Worm (Caenorhabditis elegans) whole organism, late embryonic: ENCODE data around the gene dhhc-13.

ENCODE experiments used
- C08G9.2 ChIP-seq: sonication (generic microtip); optimal IDR thresholded peaks from 2 replicates; lab custom pipeline; 2016; ENCODE audit warnings: mild to moderate bottlenecking, missing genetic modification characterization, moderate library complexity, missing compliant biosample characterization
- C38D4.7 ChIP-seq: fragments of 200-800 bp; sonication (Bioruptor generic); optimal IDR thresholded peaks from 2 replicates; lab custom pipeline; 2018; ENCODE audit warnings: mild to moderate bottlenecking, missing genetic modification characterization, moderate library complexity, missing compliant biosample characterization
- F13H6.1 ChIP-seq: sonication (generic microtip); optimal IDR thresholded peaks from 2 replicates; lab custom pipeline; 2016; ENCODE audit warnings: missing genetic modification characterization, missing compliant biosample characterization
- ama-1 ChIP-seq: fragments of 150-350 bp; optimal IDR thresholded peaks from 2 replicates; lab custom pipeline; 2014
- ceh-14 ChIP-seq: sonication (generic microtip); optimal IDR thresholded peaks from 2 replicates; lab custom pipeline; 2016; ENCODE audit warnings: missing genotype, missing genetic modification characterization, missing compliant biosample characterization
- ceh-18 ChIP-seq: sonication (generic microtip); optimal IDR thresholded peaks from 2 replicates; lab custom pipeline; 2016; ENCODE audit warnings: missing genetic modification characterization, missing compliant biosample characterization
- ceh-19 ChIP-seq: fragments of 200-800 bp; sonication (Bioruptor generic); optimal IDR thresholded peaks from 2 replicates; lab custom pipeline; 2018; ENCODE audit warnings: mild to moderate bottlenecking, missing genetic modification characterization, missing compliant biosample characterization
- ceh-22 ChIP-seq: sonication (generic microtip); optimal IDR thresholded peaks from 2 replicates; lab custom pipeline; 2017; ENCODE audit warnings: missing biosample characterization, missing genetic modification characterization
- ceh-24 ChIP-seq: sonication (generic microtip); optimal IDR thresholded peaks from 2 replicates; lab custom pipeline; 2016; ENCODE audit warnings: mild to moderate bottlenecking, missing genetic modification characterization, missing compliant biosample characterization
- ceh-30 ChIP-seq: fragments of 150-350 bp; optimal IDR thresholded peaks from 2 replicates; lab custom pipeline; 2014; ENCODE audit warnings: missing biosample characterization, missing genetic modification characterization
- ceh-48 ChIP-seq: sonication (generic microtip); optimal IDR thresholded peaks from 2 replicates; lab custom pipeline; 2016; ENCODE audit warnings: missing genetic modification characterization, inconsistent platforms, missing compliant biosample characterization
- dmd-4 ChIP-seq: sonication (generic microtip); optimal IDR thresholded peaks from 2 replicates; lab custom pipeline; 2016; ENCODE audit warnings: borderline replicate concordance, missing genetic modification characterization, missing compliant biosample characterization
- elt-4 ChIP-seq: sonication (generic microtip); optimal IDR thresholded peaks from 2 replicates; lab custom pipeline; 2016; ENCODE audit warnings: missing genetic modification characterization, missing compliant biosample characterization
- ets-4 ChIP-seq: sonication (generic microtip); optimal IDR thresholded peaks from 2 replicates; lab custom pipeline; 2016; ENCODE audit warnings: missing genetic modification characterization, missing compliant biosample characterization
- fax-1 ChIP-seq: sonication (generic microtip); optimal IDR thresholded peaks from 2 replicates; lab custom pipeline; 2016; ENCODE audit warnings: missing genotype, missing genetic modification characterization, missing compliant biosample characterization
- fkh-10 ChIP-seq: fragments of 150-350 bp; optimal IDR thresholded peaks from 2 replicates; lab custom pipeline; 2014; ENCODE audit warnings: missing biosample characterization, missing genetic modification reagents, missing genetic modification characterization
- fkh-6 ChIP-seq: sonication (generic microtip); optimal IDR thresholded peaks from 2 replicates; lab custom pipeline; 2016; ENCODE audit warnings: missing genetic modification characterization, missing compliant biosample characterization
- hlh-13 ChIP-seq: fragments of 200-800 bp; sonication (Bioruptor generic); optimal IDR thresholded peaks from 2 replicates; lab custom pipeline; 2018; ENCODE audit warnings: mild to moderate bottlenecking, missing genetic modification characterization, missing compliant biosample characterization
- hlh-30 ChIP-seq: sonication (generic microtip); optimal IDR thresholded peaks from 2 replicates; lab custom pipeline; 2017; ENCODE audit warnings: antibody characterized with exemption, missing genetic modification characterization, missing compliant biosample characterization; ENCODE audit not compliant: insufficient read depth
- lim-6 ChIP-seq: sonication (generic microtip); optimal IDR thresholded peaks from 2 replicates; lab custom pipeline; 2016; ENCODE audit warnings: missing genetic modification characterization, missing compliant biosample characterization
- lin-11 ChIP-seq: fragments of 200-800 bp; sonication (Bioruptor generic); optimal IDR thresholded peaks from 2 replicates; lab custom pipeline; 2018; ENCODE audit warnings: mild to moderate bottlenecking, missing genetic modification characterization, missing compliant biosample characterization
- nfya-1 ChIP-seq: sonication (generic microtip); optimal IDR thresholded peaks from 2 replicates; lab custom pipeline; 2017; ENCODE audit warnings: missing genetic modification characterization, mild to moderate bottlenecking, missing compliant biosample characterization, antibody characterized with exemption, moderate library complexity
- nhr-11 ChIP-seq: fragments of 150-350 bp; optimal IDR thresholded peaks from 2 replicates; lab custom pipeline; 2014; ENCODE audit warnings: missing biosample characterization, missing genetic modification characterization
- npax-4 ChIP-seq: sonication (generic microtip); optimal IDR thresholded peaks from 2 replicates; lab custom pipeline; 2016; ENCODE audit warnings: missing genetic modification characterization, missing compliant biosample characterization
- odd-2 ChIP-seq: sonication (generic microtip); optimal IDR thresholded peaks from 2 replicates; lab custom pipeline; 2017; ENCODE audit warnings: antibody characterized with exemption, mild to moderate bottlenecking, missing genetic modification characterization, missing compliant biosample characterization
- pat-9 ChIP-seq: fragments of 200-800 bp; sonication (Bioruptor generic); optimal IDR thresholded peaks from 2 replicates; lab custom pipeline; 2018; ENCODE audit warnings: mild to moderate bottlenecking, missing genetic modification characterization, moderate library complexity, missing compliant biosample characterization
- pax-1 ChIP-seq: fragments of 150-350 bp; optimal IDR thresholded peaks from 2 replicates; lab custom pipeline; 2014; ENCODE audit warnings: missing biosample characterization, missing genetic modification characterization
- pha-2 ChIP-seq: sonication (generic microtip); optimal IDR thresholded peaks from 2 replicates; lab custom pipeline; 2017; ENCODE audit warnings: mild to moderate bottlenecking, missing genetic modification characterization, missing compliant biosample characterization
- pqm-1 ChIP-seq: sonication (generic microtip); optimal IDR thresholded peaks from 2 replicates; lab custom pipeline; 2016; ENCODE audit warnings: missing genetic modification characterization, missing compliant biosample characterization
- ref-2 ChIP-seq: sonication (generic microtip); optimal IDR thresholded peaks from 2 replicates; lab custom pipeline; 2016; ENCODE audit warnings: missing genetic modification characterization, missing compliant biosample characterization
- rnt-1 ChIP-seq: sonication (generic microtip); optimal IDR thresholded peaks from 2 replicates; lab custom pipeline; 2016; ENCODE audit warnings: missing genetic modification characterization, missing compliant biosample characterization
- syd-9 ChIP-seq: sonication (generic microtip); optimal IDR thresholded peaks from 2 replicates; lab custom pipeline; 2016; ENCODE audit warnings: mild to moderate bottlenecking, missing genetic modification characterization, moderate library complexity, missing compliant biosample characterization
- tbx-2 ChIP-seq: sonication (generic microtip); optimal IDR thresholded peaks from 2 replicates; lab custom pipeline; 2016; ENCODE audit warnings: missing genetic modification characterization, missing compliant biosample characterization
- tbx-7 ChIP-seq: sonication (generic microtip); optimal IDR thresholded peaks from 2 replicates; lab custom pipeline; 2016; ENCODE audit warnings: missing genotype, missing genetic modification characterization, missing compliant biosample characterization
- ttx-3 ChIP-seq: sonication (generic microtip); optimal IDR thresholded peaks from 2 replicates; lab custom pipeline; 2016; ENCODE audit warnings: missing genetic modification reagents, missing genetic modification characterization, missing compliant biosample characterization
- unc-55 ChIP-seq: sonication (generic microtip); optimal IDR thresholded peaks from 2 replicates; lab custom pipeline; 2017; ENCODE audit warnings: missing biosample characterization, missing genetic modification reagents, missing genetic modification characterization
- ztf-16 ChIP-seq: sonication (generic microtip); optimal IDR thresholded peaks from 2 replicates; lab custom pipeline; 2017; ENCODE audit warnings: missing genetic modification characterization, missing compliant biosample characterization

dhhc-13 gene

ce11 chrIV:5917026-5917425, at the start of gene dhhc-13:
Gene dhhc-13, plus strand, starts transcription at chrIV:5917326.
- TF ChIP-seq ets-4 (no peak), npax-4 (no peak), ceh-18 (no peak), pax-1 (tag; lab: Kevin White, UChicago) (no peak), ceh-48 (no peak), ceh-14 (tag; lab: Kevin White, UChicago) (no peak), pat-9 (tag; lab: Kevin White, UChicago) (no peak)

DNA sequence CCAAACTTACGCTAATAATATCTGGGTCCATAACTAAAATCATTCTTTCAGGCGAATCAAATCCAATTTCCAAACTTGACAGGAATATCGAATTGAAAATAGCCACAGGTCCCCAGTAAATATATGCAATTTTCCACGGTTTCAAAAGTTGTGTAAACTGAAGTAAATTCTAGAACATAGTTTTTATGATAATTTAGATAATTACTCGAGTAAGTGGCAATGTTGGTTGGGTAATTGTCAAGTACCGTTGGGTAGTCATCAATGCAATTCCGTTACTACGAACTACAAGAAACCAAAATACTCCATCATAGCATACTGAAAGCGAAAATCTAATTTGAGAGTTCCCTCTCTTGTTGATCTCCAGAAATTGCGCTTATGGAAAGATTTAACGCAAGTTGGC, 47.8 kb upstream of the dhhc-13 start:
- TF ChIP-seq lim-6 (tag; lab: Kevin White, UChicago) (no peak), pqm-1 (tag; lab: Kevin White, UChicago) (no peak), ceh-14 (tag; lab: Kevin White, UChicago) (no peak), ref-2 (tag; lab: Kevin White, UChicago) (no peak), hlh-13 (GFP tag; lab: Kevin White, UChicago) (no peak)

- TF ChIP-seq C08G9.2 (tag; lab: Kevin White, UChicago) (no peak), unc-55 (GFP tag; lab: Kevin White, UChicago) (no peak), C38D4.7 (GFP tag; lab: Kevin White, UChicago) (no peak), ceh-30 (tag; lab: Kevin White, UChicago) (no peak), elt-4 (tag; lab: Kevin White, UChicago) (no peak), lim-6 (tag; lab: Kevin White, UChicago) (no peak), F13H6.1 (tag; lab: Kevin White, UChicago) (no peak), hlh-13 (GFP tag; lab: Kevin White, UChicago) (no peak), tbx-7 (no peak), ztf-16 (no peak), odd-2 (tag; lab: Kevin White, UChicago) (no peak), ceh-19 (GFP tag; lab: Kevin White, UChicago) (no peak), ceh-48 (no peak), fkh-10 (GFP tag; lab: Kevin White, UChicago) (no peak), fax-1 (no peak), syd-9 (tag; lab: Kevin White, UChicago) (no peak), ttx-3 (no peak), nfya-1 (no peak)
- TF ChIP-seq, all 69 proteins: peak for 0
Measured at ce11 chrIV:5870072-5870471, 47.1 kb upstream of the dhhc-13 start, which contains the start of gene srv-17. Gene srv-17, minus strand, starts transcription at chrIV:5870172.

- TF ChIP-seq lin-11 (tag; lab: Kevin White, UChicago) (no peak), pha-2 (tag; lab: Kevin White, UChicago) (no peak), ceh-22 (tag; lab: Kevin White, UChicago) (no peak), unc-55 (GFP tag; lab: Kevin White, UChicago) (no peak), nhr-11 (tag; lab: Kevin White, UChicago) (no peak), fax-1 (no peak)
- TF ChIP-seq, all 69 proteins: peak for 0
Measured at ce11 chrIV:5873825-5874224, 43.3 kb upstream of the dhhc-13 start, which contains the start of gene srv-19. Gene srv-19, minus strand, starts transcription at chrIV:5873925.

- TF ChIP-seq rnt-1 (tag; lab: Kevin White, UChicago), result no peak
- no peak for TF ChIP-seq pax-1 (tag; lab: Kevin White, UChicago)
- no peak for TF ChIP-seq ceh-24 (tag; lab: Kevin White, UChicago)
- no peak for TF ChIP-seq tbx-2
- no peak for TF ChIP-seq ceh-22 (tag; lab: Kevin White, UChicago)
- no peak for TF ChIP-seq hlh-30
- no peak for TF ChIP-seq ama-1 (lab: Kevin White, UChicago)
- no peak for TF ChIP-seq fkh-6 (tag; lab: Kevin White, UChicago)
- no peak for TF ChIP-seq dmd-4 (tag; lab: Kevin White, UChicago)
- TF ChIP-seq ceh-30 (tag; lab: Kevin White, UChicago), result no peak
- TF ChIP-seq unc-55 (GFP tag; lab: Kevin White, UChicago), result no peak
Measured at ce11 chrIV:5877246-5877645, 39.9 kb upstream of the dhhc-13 start, which contains the start of gene srv-21. Gene srv-21, minus strand, starts transcription at chrIV:5877346.
